Fruit fly (Drosophila melanogaster) whole organism, embryonic: ENCODE measurements around the gene slp1.

Experiments
- CG10274 ChIP-seq: fragments of 200-800 bp; sonication (Bioruptor generic); optimal IDR thresholded peaks from 3 replicates; lab custom pipeline; 2017; ENCODE audit warnings: missing biosample characterization, mild to moderate bottlenecking, missing genetic modification characterization
- CG11696 ChIP-seq: fragments of 200-800 bp; sonication (Bioruptor generic); IDR thresholded peaks from 2 replicates; pipeline ENCODE4 v1.3.6; 2022; ENCODE audit warnings: missing biosample characterization, missing genetic modification characterization
- CG12299 ChIP-seq: fragments of 200-800 bp; sonication (Bioruptor generic); optimal IDR thresholded peaks from 2 replicates; lab custom pipeline; 2018; ENCODE audit warnings: missing biosample characterization, mild to moderate bottlenecking, missing genetic modification characterization
- CG13775 ChIP-seq: fragments of 200-800 bp; sonication (Bioruptor generic); optimal IDR thresholded peaks from 3 replicates; lab custom pipeline; 2017; ENCODE audit warnings: missing biosample characterization, mild to moderate bottlenecking, missing genetic modification characterization
- CG15514 ChIP-seq: fragments of 200-800 bp; sonication (Bioruptor generic); optimal IDR thresholded peaks from 3 replicates; lab custom pipeline; 2017; ENCODE audit warnings: missing biosample characterization, missing genetic modification characterization, mild to moderate bottlenecking, moderate library complexity, missing genetic modification reagents
- CG15601 ChIP-seq: fragments of 200-800 bp; sonication (Bioruptor generic); optimal IDR thresholded peaks from 3 replicates; lab custom pipeline; 2019; ENCODE audit warnings: missing biosample characterization, mild to moderate bottlenecking, missing genetic modification characterization, moderate library complexity
- CG18599 ChIP-seq: fragments of 200-800 bp; sonication (Bioruptor generic); optimal IDR thresholded peaks from 3 replicates; lab custom pipeline; 2017; ENCODE audit warnings: missing biosample characterization, missing genetic modification characterization, mild to moderate bottlenecking, moderate library complexity, missing genetic modification reagents
- CG30431 ChIP-seq: fragments of 200-800 bp; sonication (Bioruptor generic); optimal IDR thresholded peaks from 2 replicates; lab custom pipeline; 2017; ENCODE audit warnings: missing biosample characterization, missing genetic modification characterization
- CG7839 ChIP-seq: fragments of 200-800 bp; sonication (Bioruptor generic); optimal IDR thresholded peaks from 3 replicates; lab custom pipeline; 2018; ENCODE audit warnings: missing biosample characterization, mild to moderate bottlenecking, missing genetic modification characterization, moderate library complexity
- CG8944 ChIP-seq: fragments of 200-800 bp; sonication (Bioruptor generic); optimal IDR thresholded peaks from 3 replicates; lab custom pipeline; 2016; ENCODE audit warnings: missing biosample characterization, missing genetic modification characterization
- CG9215 ChIP-seq: fragments of 200-800 bp; sonication (Bioruptor generic); IDR thresholded peaks from 2 replicates; pipeline ENCODE4 v1.3.6; 2022; ENCODE audit warnings: missing biosample characterization, missing genetic modification characterization
- CG9727 ChIP-seq: fragments of 200-800 bp; sonication (Bioruptor generic); optimal IDR thresholded peaks from 3 replicates; lab custom pipeline; 2017; ENCODE audit warnings: missing biosample characterization, mild to moderate bottlenecking, missing genetic modification characterization
- CG9876 ChIP-seq: fragments of 200-800 bp; sonication (Bioruptor generic); optimal IDR thresholded peaks from 2 replicates; lab custom pipeline; 2016; ENCODE audit warnings: missing biosample characterization, missing genetic modification characterization
- CkIIα-i1 ChIP-seq: fragments of 200-800 bp; sonication (Bioruptor generic); IDR thresholded peaks from 2 replicates; pipeline ENCODE4 v1.3.6; 2022; ENCODE audit warnings: missing biosample characterization, missing genetic modification characterization
- Dad ChIP-seq: fragments of 200-800 bp; sonication (Bioruptor generic); optimal IDR thresholded peaks from 3 replicates; lab custom pipeline; 2016; ENCODE audit warnings: missing biosample characterization, missing genetic modification characterization
- Dref ChIP-seq: fragments of 200-800 bp; sonication (Bioruptor generic); IDR thresholded peaks from 2 replicates; pipeline ENCODE4 v1.3.6; 2022; ENCODE audit warnings: missing biosample characterization, missing genetic modification characterization
- H15 ChIP-seq: fragments of 200-800 bp; sonication (Bioruptor generic); IDR thresholded peaks from 3 replicates; pipeline ENCODE4 v1.3.6; 2022; ENCODE audit warnings: missing biosample characterization, missing genetic modification characterization
- H2.0 ChIP-seq: fragments of 200-800 bp; sonication (Bioruptor generic); IDR thresholded peaks from 2 replicates; pipeline ENCODE4 v1.3.6; 2022; ENCODE audit warnings: missing biosample characterization, missing genetic modification characterization
- HmgD ChIP-seq: fragments of 200-800 bp; sonication (Bioruptor generic); optimal IDR thresholded peaks from 3 replicates; lab custom pipeline; 2016; ENCODE audit warnings: missing biosample characterization, missing genetic modification characterization
- Hr78 ChIP-seq, 2 experiments: fragments of 200-800 bp in 1 of 2; fragments of >200 bp in 1 of 2; sonication (Bioruptor generic) in 1 of 2; optimal IDR thresholded peaks; 2 replicates each; lab custom pipeline; 2017 to 2019; ENCODE audit warnings: missing biosample characterization in 2 of 2, missing genetic modification characterization in 2 of 2, mild to moderate bottlenecking in 1 of 2, moderate library complexity in 1 of 2
- Hsf ChIP-seq: fragments of 200-800 bp; sonication (Bioruptor generic); optimal IDR thresholded peaks from 3 replicates; lab custom pipeline; 2016; ENCODE audit warnings: missing biosample characterization, missing genetic modification characterization
- MBD-R2 ChIP-seq: fragments of 200-800 bp; sonication (Bioruptor generic); IDR thresholded peaks from 2 replicates; pipeline ENCODE4 v1.3.6; 2022; ENCODE audit warnings: missing biosample characterization, missing genetic modification characterization
- MESR4 ChIP-seq: fragments of 200-800 bp; sonication (Bioruptor generic); optimal IDR thresholded peaks from 2 replicates; lab custom pipeline; 2018; ENCODE audit warnings: missing biosample characterization, mild to moderate bottlenecking, missing genetic modification characterization, moderate library complexity
- PHDP ChIP-seq: fragments of 200-800 bp; sonication (Bioruptor generic); optimal IDR thresholded peaks from 3 replicates; lab custom pipeline; 2018; ENCODE audit warnings: missing biosample characterization, mild to moderate bottlenecking, missing genetic modification characterization, moderate library complexity
- Pdp1 ChIP-seq, 2 experiments: fragments of 200-800 bp; sonication (Bioruptor generic); optimal IDR thresholded peaks; 3 replicates each; lab custom pipeline; 2016; ENCODE audit warnings: missing biosample characterization in 2 of 2, missing genetic modification characterization in 2 of 2, mild to moderate bottlenecking in 1 of 2, moderate library complexity in 1 of 2
- Sry-δ ChIP-seq: fragments of 200-800 bp; sonication (Bioruptor generic); optimal IDR thresholded peaks from 2 replicates; lab custom pipeline; 2016; ENCODE audit warnings: missing biosample characterization, missing genetic modification characterization
- ab ChIP-seq: fragments of 200-800 bp; sonication (Bioruptor generic); optimal IDR thresholded peaks from 2 replicates; lab custom pipeline; 2016; ENCODE audit warnings: missing biosample characterization, missing genetic modification characterization
- aop ChIP-seq: fragments of 200-800 bp; sonication (Bioruptor generic); IDR thresholded peaks from 2 replicates; pipeline ENCODE4 v1.3.6; 2022; ENCODE audit warnings: missing biosample characterization, missing genetic modification characterization
- ato ChIP-seq: fragments of 200-800 bp; sonication (Bioruptor generic); IDR thresholded peaks from 2 replicates; pipeline ENCODE4 v1.3.6; 2022; ENCODE audit warnings: missing biosample characterization, missing genetic modification characterization; ENCODE audit not compliant: partially characterized antibody
- ci ChIP-seq: fragments of 200-800 bp; sonication (Bioruptor generic); IDR thresholded peaks from 3 replicates; pipeline ENCODE4 v1.3.6; 2022; ENCODE audit warnings: missing biosample characterization, missing genetic modification characterization
- crc ChIP-seq: fragments of 200-800 bp; sonication (Bioruptor generic); optimal IDR thresholded peaks from 2 replicates; lab custom pipeline; 2016; ENCODE audit warnings: missing biosample characterization, missing genetic modification characterization
- eve ChIP-seq, 2 experiments: fragments of >200 bp; optimal IDR thresholded peaks; 2 replicates each; lab custom pipeline; 2017; ENCODE audit warnings: missing biosample characterization in 2 of 2, missing genetic modification characterization in 2 of 2
- exex ChIP-seq: fragments of 200-800 bp; sonication (Bioruptor generic); optimal IDR thresholded peaks from 4 replicates; lab custom pipeline; 2018; ENCODE audit warnings: missing biosample characterization, mild to moderate bottlenecking, missing genetic modification characterization, moderate library complexity
- fru ChIP-seq: fragments of >200 bp; optimal IDR thresholded peaks from 2 replicates; lab custom pipeline; 2017
- gsb-n ChIP-seq: fragments of 200-800 bp; sonication (Bioruptor generic); optimal IDR thresholded peaks from 3 replicates; lab custom pipeline; 2018; ENCODE audit warnings: missing biosample characterization, mild to moderate bottlenecking, missing genetic modification characterization
- ham ChIP-seq: fragments of 200-800 bp; sonication (Bioruptor generic); IDR thresholded peaks from 2 replicates; pipeline ENCODE4 v1.3.6; 2022; ENCODE audit warnings: missing biosample characterization, missing genetic modification characterization
- lola ChIP-seq, 3 experiments: fragments of >200 bp in 2 of 3; fragments of 200-800 bp in 1 of 3; sonication (Bioruptor generic) in 1 of 3; optimal IDR thresholded peaks; 2 replicates each; lab custom pipeline; 2017 to 2019; ENCODE audit warnings: missing biosample characterization in 3 of 3, missing genetic modification characterization in 3 of 3, mild to moderate bottlenecking in 1 of 3, moderate library complexity in 1 of 3
- nerfin-1 ChIP-seq: fragments of 200-800 bp; sonication (Bioruptor generic); optimal IDR thresholded peaks from 3 replicates; lab custom pipeline; 2019; ENCODE audit warnings: missing biosample characterization, mild to moderate bottlenecking, missing genetic modification characterization, moderate library complexity
- oc ChIP-seq: fragments of 200-800 bp; sonication (Bioruptor generic); optimal IDR thresholded peaks from 2 replicates; lab custom pipeline; 2018; ENCODE audit warnings: missing biosample characterization, mild to moderate bottlenecking, missing genetic modification characterization, moderate library complexity
- shn ChIP-seq: fragments of 200-800 bp; sonication (Bioruptor generic); optimal IDR thresholded peaks from 3 replicates; lab custom pipeline; 2016; ENCODE audit warnings: missing biosample characterization, missing genetic modification characterization
- ssp ChIP-seq: fragments of 200-800 bp; sonication (Bioruptor generic); IDR thresholded peaks from 2 replicates; pipeline ENCODE4 v1.3.6; 2022; ENCODE audit warnings: missing biosample characterization, missing genetic modification characterization
- stwl ChIP-seq: fragments of 200-800 bp; sonication (Bioruptor generic); optimal IDR thresholded peaks from 3 replicates; lab custom pipeline; 2018; ENCODE audit warnings: missing biosample characterization, mild to moderate bottlenecking, missing genetic modification characterization, moderate library complexity
- tll ChIP-seq, 2 experiments: fragments of 200-800 bp in 1 of 2; fragments of >200 bp in 1 of 2; sonication (Bioruptor generic) in 1 of 2; optimal IDR thresholded peaks; 2 replicates each; lab custom pipeline; 2017 to 2019; ENCODE audit warnings: missing biosample characterization in 2 of 2, missing genetic modification characterization in 2 of 2, mild to moderate bottlenecking in 1 of 2, moderate library complexity in 1 of 2
- tna ChIP-seq: fragments of 200-800 bp; sonication (Bioruptor generic); IDR thresholded peaks from 2 replicates; pipeline ENCODE4 v1.3.6; 2022; ENCODE audit warnings: missing biosample characterization, missing genetic modification characterization; ENCODE audit not compliant: partially characterized antibody
- yki ChIP-seq: fragments of >200 bp; optimal IDR thresholded peaks from 3 replicates; lab custom pipeline; 2018

The slp1 gene

dm6 chr2L:3775767-3776351, 49.6 kb upstream of the slp1 start (continued):
- TF ChIP-seq gsb-n (tag; lab: Kevin White, UChicago): peak; percentile 12
- TF ChIP-seq lola (GFP tag; optimal IDR thresholded peaks at IDR 0.05; lab: Kevin White, UChicago): peak in 1 of 3 experiments; percentile 67
- TF ChIP-seq H15 (GFP tag; lab: Robert Waterston, UW): 0 out of 3 replicates have a peak, but pooled peaks have one; percentile 38
- peak; percentile 58 for TF ChIP-seq CG13775 (GFP tag; lab: Kevin White, UChicago)
- peak; percentile 29 for TF ChIP-seq Hsf
- TF ChIP-seq ham (GFP tag; lab: Robert Waterston, UW): no peak
- TF ChIP-seq CG30431: peak; percentile 61
- TF ChIP-seq CG12299 (tag; lab: Kevin White, UChicago): no peak
- no peak for TF ChIP-seq MBD-R2
- no peak for TF ChIP-seq CG9876 (GFP tag; lab: Kevin White, UChicago)
- TF ChIP-seq CG15514: no peak
- TF ChIP-seq H2.0 (GFP tag; lab: Robert Waterston, UW): no peak
- TF ChIP-seq Pdp1 (GFP tag; optimal IDR thresholded peaks at IDR 0.05; lab: Kevin White, UChicago): peak; percentile 29 to 81
- TF ChIP-seq Sry-δ (GFP tag; lab: Kevin White, UChicago): no peak
- TF ChIP-seq exex: no peak
- TF ChIP-seq nerfin-1 (tag; lab: Kevin White, UChicago): no peak
- TF ChIP-seq yki: no peak
- no peak for TF ChIP-seq aop
- no peak for TF ChIP-seq tll (GFP tag; optimal IDR thresholded peaks at IDR 0.05; lab: Kevin White, UChicago)
- peak; percentile 7 for TF ChIP-seq ab
- TF ChIP-seq oc (tag; lab: Kevin White, UChicago): no peak
- peak; percentile 74 for TF ChIP-seq CG9727 (GFP tag; lab: Kevin White, UChicago)
- no peak for TF ChIP-seq CG18599 (GFP tag; lab: Kevin White, UChicago)
- 0 out of 3 replicates have a peak, but pooled peaks have one; percentile 23 for TF ChIP-seq ci (GFP tag; lab: Robert Waterston, UW)
- no peak for TF ChIP-seq Hr78 (GFP tag; optimal IDR thresholded peaks at IDR 0.05; lab: Kevin White, UChicago)
- TF ChIP-seq CG11696 (GFP tag; lab: Robert Waterston, UW): no peak
- no peak for TF ChIP-seq CG8944 (GFP tag; lab: Kevin White, UChicago)
- no peak for TF ChIP-seq crc (GFP tag; lab: Kevin White, UChicago)
- no peak for TF ChIP-seq CG10274
- no peak for TF ChIP-seq Dad (GFP tag; lab: Kevin White, UChicago)
- TF ChIP-seq CG7839: peak; percentile 43
- no peak for TF ChIP-seq tna (GFP tag; lab: Robert Waterston, UW)
- 0 out of 2 replicates have a peak, but pooled peaks have one; percentile 7 for TF ChIP-seq ssp
- TF ChIP-seq CkIIα-i1 (GFP tag; lab: Robert Waterston, UW): no peak
- TF ChIP-seq ato (GFP tag; lab: Robert Waterston, UW): no peak
- TF ChIP-seq PHDP (tag; lab: Kevin White, UChicago): peak; percentile 19
- TF ChIP-seq stwl (tag; lab: Kevin White, UChicago): no peak
- TF ChIP-seq CG15601 (tag; lab: Kevin White, UChicago): no peak
- peak in 1 of 2 experiments; percentile 72 for TF ChIP-seq eve (GFP tag; optimal IDR thresholded peaks at IDR 0.05; lab: Kevin White, UChicago)
- no peak for TF ChIP-seq fru
- TF ChIP-seq HmgD (GFP tag; lab: Kevin White, UChicago): no peak
- TF ChIP-seq Dref (GFP tag; lab: Robert Waterston, UW): no peak
- TF ChIP-seq CG9215: 0 out of 2 replicates have a peak, but pooled peaks have one; percentile 13
- TF ChIP-seq shn (GFP tag; lab: Kevin White, UChicago): peak; percentile 57
- TF ChIP-seq MESR4 (GFP tag; lab: Kevin White, UChicago): no peak
